Fruit fly (Drosophila melanogaster) Kc167 (cell line): ENCODE data around the gene CG12986.

Source experiments
- Sin3A ChIP-seq: fragments of >200 bp; optimal IDR thresholded peaks from 2 replicates; lab custom pipeline; 2018; ENCODE audit warnings: missing external identifiers
- h ChIP-seq: fragments of >200 bp; optimal IDR thresholded peaks from 3 replicates; lab custom pipeline; 2018; ENCODE audit warnings: missing external identifiers
- insv ChIP-seq: fragments of >200 bp; optimal IDR thresholded peaks from 3 replicates; lab custom pipeline; 2018; ENCODE audit warnings: missing external identifiers
- psq ChIP-seq: fragments of >200 bp; optimal IDR thresholded peaks from 2 replicates; lab custom pipeline; 2017; ENCODE audit warnings: missing external identifiers

dm6 chrX:17780295-17780694, 39.2 kb downstream of the CG12986 start:
- TF ChIP-seq insv (lab: Kevin White, UChicago), result no peak
- TF ChIP-seq psq (lab: Kevin White, UChicago), result no peak
- no peak for TF ChIP-seq h
- TF ChIP-seq Sin3A (lab: Kevin White, UChicago), result no peak
